Fruit fly (Drosophila melanogaster): Measurements from ENCODE around the gene Tsp33B.

DNA sequence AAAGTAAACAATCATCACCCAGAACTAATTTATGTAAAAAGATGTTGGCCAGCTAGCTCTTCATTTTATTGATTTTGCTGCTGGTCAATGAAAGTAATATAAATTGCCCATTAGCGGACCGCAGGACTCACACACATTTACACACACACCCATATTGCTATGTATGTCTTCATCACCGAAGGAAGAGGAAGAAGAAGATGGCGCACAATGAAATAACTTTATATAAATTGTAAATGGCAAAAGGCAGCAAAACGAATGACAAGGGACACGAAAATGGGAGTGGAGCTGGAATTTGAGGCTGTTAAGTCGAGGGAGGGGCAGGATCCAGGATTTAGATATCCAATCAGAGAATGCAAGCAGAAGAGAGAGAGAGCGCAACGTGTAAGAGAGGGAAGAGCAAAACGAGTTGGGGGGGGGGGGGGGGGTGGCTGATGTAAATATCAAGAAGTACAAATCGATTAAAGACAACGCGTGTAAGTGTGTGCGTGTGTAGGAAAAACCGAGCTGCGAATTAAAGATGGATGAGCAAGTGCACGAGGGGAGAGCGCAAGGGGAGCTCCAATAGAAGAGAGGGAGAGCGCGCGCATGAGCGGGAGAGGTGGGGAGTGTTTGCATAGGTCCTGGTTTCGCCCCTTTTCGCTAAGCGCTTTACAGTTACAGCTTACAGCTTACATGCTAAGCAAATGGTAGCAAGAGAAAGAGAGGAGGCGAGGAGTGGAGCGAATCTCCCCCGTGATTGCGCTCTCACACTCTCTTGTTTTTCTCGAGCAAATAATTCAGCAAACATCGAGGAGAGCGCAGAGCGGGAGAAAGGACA lies 12.3 kb upstream of the Tsp33B start:
- TF ChIP-seq Crg-1 (GFP tag; optimal IDR thresholded peaks at IDR 0.05) (no peak), cic (GFP tag; optimal IDR thresholded peaks at IDR 0.05) (no peak), CG1620 (GFP tag; optimal IDR thresholded peaks at IDR 0.05) (no peak)
